Worm (Caenorhabditis elegans): ENCODE measurements around the gene tsen-2.

Gene tsen-2

ce11 chrIII:11923586-11923985 lies 25.5 kb upstream of the tsen-2 start, which contains the start of gene nft-1:
Gene nft-1 (plus strand): TSS chrIII:11923886.
- TF ChIP-seq efl-1 (optimal IDR thresholded peaks at IDR 0.05) (no peak), efl-1 (GFP tag; optimal IDR thresholded peaks at IDR 0.05 in 1 of 2) (peak in 1 of 2 experiments; percentile 2), nhr-11 (tag; optimal IDR thresholded peaks at IDR 0.05) (no peak), zag-1 (tag; optimal IDR thresholded peaks at IDR 0.05) (no peak), lir-3 (tag; optimal IDR thresholded peaks at IDR 0.05; ENCODE audit: poor library complexity) (no peak)

ce11 chrIII:11921658-11922098 lies 23.6 kb upstream of the tsen-2 start, which contains the start of gene Y56A3A.22:
Gene Y56A3A.22 (plus strand): TSS chrIII:11921692.
- TF ChIP-seq ztf-4 (tag; optimal IDR thresholded peaks at IDR 0.05), result peak; percentile 80
- peak; percentile 40 for TF ChIP-seq nhr-47 (tag; optimal IDR thresholded peaks at IDR 0.05)
- TF ChIP-seq pax-3 (tag; optimal IDR thresholded peaks at IDR 0.05), result peak; percentile 33
- TF ChIP-seq fkh-8 (tag; optimal IDR thresholded peaks at IDR 0.05), result no peak
- peak; percentile 62 for TF ChIP-seq nhr-71 (tag; optimal IDR thresholded peaks at IDR 0.05)
- peak; percentile 25 for TF ChIP-seq grh-1 (GFP tag; IDR thresholded peaks at IDR 0.05)
- TF ChIP-seq nhr-90 (tag; optimal IDR thresholded peaks at IDR 0.05; ENCODE audit: poor library complexity), result peak; percentile 57
- no peak for TF ChIP-seq Y116A8C.19 (tag; optimal IDR thresholded peaks at IDR 0.05; ENCODE audit: borderline replicate concordance)
- no peak for TF ChIP-seq vab-15 (tag; optimal IDR thresholded peaks at IDR 0.05)
- TF ChIP-seq nhr-84 (tag; optimal IDR thresholded peaks at IDR 0.05), result no peak
- peak; percentile 43 for TF ChIP-seq hlh-17 (GFP tag; optimal IDR thresholded peaks at IDR 0.05; ENCODE audit: borderline replicate concordance)
- TF ChIP-seq zip-4 (GFP tag; optimal IDR thresholded peaks at IDR 0.05), result peak; percentile 27
- TF ChIP-seq ztf-11 (tag; optimal IDR thresholded peaks at IDR 0.05), result no peak
- peak in 1 of 2 experiments; percentile 29 for TF ChIP-seq lin-35 (GFP tag; optimal IDR thresholded peaks at IDR 0.05)
- TF ChIP-seq rnt-1 (tag; optimal IDR thresholded peaks at IDR 0.05), result peak; percentile 39
- TF ChIP-seq ces-1 (GFP tag; optimal IDR thresholded peaks at IDR 0.05), result no peak
- no peak for TF ChIP-seq lin-15B (tag; optimal IDR thresholded peaks at IDR 0.05)
- TF ChIP-seq ama-1 (optimal IDR thresholded peaks at IDR 0.05), result peak; percentile 86
- TF ChIP-seq tbx-2 (tag; optimal IDR thresholded peaks at IDR 0.05), result peak; percentile 7
- peak; percentile 70 for TF ChIP-seq aly-2 (tag; optimal IDR thresholded peaks at IDR 0.05)
- peak; percentile 29 for TF ChIP-seq elt-2 (tag; optimal IDR thresholded peaks at IDR 0.05)
- TF ChIP-seq snu-23 (GFP tag; optimal IDR thresholded peaks at IDR 0.05), result peak; percentile 14
- peak; percentile 7 to 18 for TF ChIP-seq efl-1 (optimal IDR thresholded peaks at IDR 0.05)
- TF ChIP-seq efl-1 (GFP tag; optimal IDR thresholded peaks at IDR 0.05 in 1 of 2), result peak in 1 of 2 experiments; percentile 91
- peak in 1 of 2 experiments; percentile 7 for TF ChIP-seq lsy-2 (tag; optimal IDR thresholded peaks at IDR 0.05)

- TF ChIP-seq egl-13 (tag; optimal IDR thresholded peaks at IDR 0.05) (no peak), dpl-1 (GFP tag; optimal IDR thresholded peaks at IDR 0.05) (peak; percentile 51 to 72 (median 65)), sptf-1 (tag; optimal IDR thresholded peaks at IDR 0.05) (no peak), fkh-4 (tag; optimal IDR thresholded peaks at IDR 0.05; ENCODE audit: borderline replicate concordance) (no peak), ceh-90 (tag; optimal IDR thresholded peaks at IDR 0.05) (no peak), jun-1 (tag; optimal IDR thresholded peaks at IDR 0.05) (peak; percentile 29), ceh-63 (GFP tag; optimal IDR thresholded peaks at IDR 0.05) (no peak), nhr-20 (tag; optimal IDR thresholded peaks at IDR 0.05) (peak; percentile 46), ceh-82 (tag; optimal IDR thresholded peaks at IDR 0.05) (peak in 2 of 3 experiments; percentile 22 to 58), tlp-1 (tag; optimal IDR thresholded peaks at IDR 0.05) (no peak), fos-1 (tag; optimal IDR thresholded peaks at IDR 0.05) (no peak), mab-9 (GFP tag; IDR thresholded peaks at IDR 0.05) (no peak), unc-30 (tag; optimal IDR thresholded peaks at IDR 0.05) (no peak), unc-98 (GFP tag; IDR thresholded peaks at IDR 0.05) (no peak), isw-1 (GFP tag; IDR thresholded peaks at IDR 0.05) (peak; percentile 56), snu-23 (GFP tag; optimal IDR thresholded peaks at IDR 0.05) (peak; percentile 60), C04F5.9 (tag; optimal IDR thresholded peaks at IDR 0.05) (no peak), lir-3 (tag; optimal IDR thresholded peaks at IDR 0.05; ENCODE audit: poor library complexity) (no peak), zip-4 (GFP tag; optimal IDR thresholded peaks at IDR 0.05) (no peak), ztf-4 (tag; optimal IDR thresholded peaks at IDR 0.05) (peak; percentile 20), nhr-19 (GFP tag; conservative IDR thresholded peaks at IDR 0.05) (no peak; the same call in 1 of the 2 replicates), nhr-47 (tag; optimal IDR thresholded peaks at IDR 0.05) (peak; percentile 52), F16B12.6 (tag; optimal IDR thresholded peaks at IDR 0.05) (peak; percentile 49), skn-1 (tag; optimal IDR thresholded peaks at IDR 0.05) (peak; percentile 44), efl-3 (GFP tag; optimal IDR thresholded peaks at IDR 0.05) (no peak), hlh-17 (GFP tag; optimal IDR thresholded peaks at IDR 0.05; ENCODE audit: borderline replicate concordance) (no peak)
These were observed 22.2 kb upstream of the tsen-2 start, which contains the start of the genes ccf-1 and trap-4 for ce11 chrIII:11920187-11920785. Gene ccf-1 (minus strand): TSS chrIII:11920237. Gene trap-4 (plus strand): TSS chrIII:11920735.

Measured in whole organism, L1 larva.